Worm (Caenorhabditis elegans): Measurements from ENCODE around the gene F57G12.1.

DNA sequence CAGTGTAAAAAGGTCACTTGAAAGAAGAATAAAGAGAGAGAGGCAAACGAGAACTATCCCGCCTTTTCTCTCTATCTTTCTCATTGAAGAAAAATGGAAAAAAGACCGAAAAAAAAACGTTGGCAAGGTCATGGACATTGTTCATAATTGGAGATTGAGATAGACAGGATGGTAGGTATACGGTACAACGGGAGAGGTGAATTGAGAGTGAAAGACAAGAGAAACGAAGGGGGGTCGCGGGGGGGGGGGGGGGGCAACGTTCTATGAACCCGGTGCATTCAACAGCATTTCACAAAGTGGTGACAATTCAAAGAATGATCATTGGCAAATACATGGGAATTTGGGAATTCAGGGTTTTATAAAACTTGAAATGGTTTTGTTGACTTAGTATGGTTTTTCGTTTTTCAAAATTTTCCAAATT lies 5.4 kb upstream of the F57G12.1 start:
- TF ChIP-seq unc-62 (GFP tag; optimal IDR thresholded peaks at IDR 0.05) = no peak
- TF ChIP-seq K12H6.12 (tag; optimal IDR thresholded peaks at IDR 0.05) = no peak
- no peak for TF ChIP-seq madf-10 (tag; optimal IDR thresholded peaks at IDR 0.05)
- TF ChIP-seq nfyb-1 (GFP tag; IDR thresholded peaks at IDR 0.05) = no peak
- TF ChIP-seq C06A6.2 (GFP tag; conservative IDR thresholded peaks at IDR 0.05) = no peak
